Fruit fly (Drosophila melanogaster) whole organism, wandering third instar larva: ENCODE results near the gene CG3123.

Experiments used
- Abd-B ChIP-seq: fragments of >200 bp; optimal IDR thresholded peaks from 2 replicates; lab custom pipeline; 2017; ENCODE audit warnings: missing biosample characterization, missing genetic modification characterization
- CG32264 ChIP-seq: fragments of 200-800 bp; sonication (Bioruptor generic); optimal IDR thresholded peaks from 2 replicates; lab custom pipeline; 2016; ENCODE audit warnings: missing biosample characterization, missing genetic modification characterization
- CG9705 ChIP-seq: fragments of 200-800 bp; sonication (Bioruptor generic); optimal IDR thresholded peaks from 2 replicates; lab custom pipeline; 2018; ENCODE audit warnings: missing biosample characterization, mild to moderate bottlenecking, missing genetic modification characterization
- CrebA ChIP-seq: fragments of 200-800 bp; sonication (Bioruptor generic); optimal IDR thresholded peaks from 2 replicates; lab custom pipeline; 2016; ENCODE audit warnings: missing biosample characterization, mild to moderate bottlenecking, missing genetic modification characterization, borderline replicate concordance
- Dfd ChIP-seq: fragments of >200 bp; optimal IDR thresholded peaks from 2 replicates; lab custom pipeline; 2017; ENCODE audit warnings: missing biosample characterization, missing genetic modification characterization
- GATAd ChIP-seq: sonication (Bioruptor generic); optimal IDR thresholded peaks from 2 replicates; lab custom pipeline; 2016; ENCODE audit warnings: missing biosample characterization, missing genetic modification characterization
- HLH106 ChIP-seq: fragments of 200-800 bp; optimal IDR thresholded peaks from 3 replicates; lab custom pipeline; 2019; ENCODE audit warnings: missing biosample characterization, mild to moderate bottlenecking, missing genetic modification characterization, moderate library complexity
- Hnf4 ChIP-seq: fragments of 200-800 bp; sonication (Bioruptor generic); optimal IDR thresholded peaks from 2 replicates; lab custom pipeline; 2016; ENCODE audit warnings: missing biosample characterization, mild to moderate bottlenecking, missing genetic modification characterization
- Hr78 ChIP-seq: fragments of >200 bp; optimal IDR thresholded peaks from 2 replicates; lab custom pipeline; 2017; ENCODE audit warnings: missing biosample characterization, missing genetic modification characterization
- Mio ChIP-seq: sonication (Bioruptor generic); optimal IDR thresholded peaks from 2 replicates; lab custom pipeline; 2016; ENCODE audit warnings: missing biosample characterization, missing genetic modification characterization
- Myc ChIP-seq: fragments of >200 bp; optimal IDR thresholded peaks from 2 replicates; lab custom pipeline; 2017
- N ChIP-seq: fragments of >200 bp; optimal IDR thresholded peaks from 2 replicates; lab custom pipeline; 2018; ENCODE audit warnings: missing biosample characterization, missing external identifiers, missing genetic modification characterization
- OdsH ChIP-seq: fragments of 200-800 bp; sonication (Bioruptor generic); optimal IDR thresholded peaks from 2 replicates; lab custom pipeline; 2016; ENCODE audit warnings: missing biosample characterization, mild to moderate bottlenecking, missing genetic modification characterization
- Rel ChIP-seq, 2 experiments: fragments of 200-800 bp; sonication (Bioruptor generic) in 1 of 2; optimal IDR thresholded peaks; 2 replicates in 1 of 2; 3 replicates in 1 of 2; lab custom pipeline; 2016 to 2019; ENCODE audit warnings: mild to moderate bottlenecking in 2 of 2, missing biosample characterization in 2 of 2, missing genetic modification characterization in 2 of 2, moderate library complexity in 1 of 2
- Sp1 ChIP-seq: fragments of 200-800 bp; sonication (Bioruptor generic); optimal IDR thresholded peaks from 3 replicates; lab custom pipeline; 2019; ENCODE audit warnings: missing biosample characterization, mild to moderate bottlenecking, missing genetic modification characterization, moderate library complexity
- Vsx2 ChIP-seq: fragments of 200-300, 225-300 bp; sonication (Bioruptor generic); optimal IDR thresholded peaks from 2 replicates; lab custom pipeline; 2018; ENCODE audit warnings: missing biosample characterization, missing genetic modification characterization; ENCODE audit not compliant: partially characterized antibody
- br ChIP-seq: fragments of 200-800 bp; sonication (Bioruptor generic); optimal IDR thresholded peaks from 2 replicates; lab custom pipeline; 2016; ENCODE audit warnings: missing biosample characterization, missing genetic modification characterization
- brk ChIP-seq: fragments of 200-800 bp; sonication (Bioruptor generic); optimal IDR thresholded peaks from 2 replicates; lab custom pipeline; 2016; ENCODE audit warnings: missing biosample characterization, mild to moderate bottlenecking, missing genetic modification characterization
- dmrt93B ChIP-seq: fragments of 200-800 bp; sonication (Bioruptor generic); optimal IDR thresholded peaks from 2 replicates; lab custom pipeline; 2018; ENCODE audit warnings: missing biosample characterization, mild to moderate bottlenecking, missing genetic modification characterization
- ey ChIP-seq: fragments of 200-800 bp; sonication (Bioruptor generic); optimal IDR thresholded peaks from 2 replicates; lab custom pipeline; 2016; ENCODE audit warnings: missing biosample characterization, missing genetic modification characterization
- h ChIP-seq: fragments of 200-800 bp; sonication (Bioruptor generic); optimal IDR thresholded peaks from 3 replicates; lab custom pipeline; 2016; ENCODE audit warnings: missing biosample characterization, mild to moderate bottlenecking, missing genetic modification characterization
- jim ChIP-seq: fragments of 175-275, 200-325 bp; sonication (Bioruptor generic); optimal IDR thresholded peaks from 2 replicates; lab custom pipeline; 2016; ENCODE audit warnings: missing biosample characterization, mild to moderate bottlenecking, missing genetic modification characterization
- lola ChIP-seq: fragments of >200 bp; optimal IDR thresholded peaks from 2 replicates; lab custom pipeline; 2017; ENCODE audit warnings: missing biosample characterization, missing genetic modification characterization
- pan ChIP-seq: fragments of >200 bp; optimal IDR thresholded peaks from 2 replicates; lab custom pipeline; 2017
- psq ChIP-seq: fragments of 200-800 bp; sonication (Bioruptor generic); optimal IDR thresholded peaks from 3 replicates; lab custom pipeline; 2017; ENCODE audit warnings: missing biosample characterization, mild to moderate bottlenecking, missing genetic modification characterization, moderate library complexity
- rgr ChIP-seq: fragments of 200-800 bp; sonication (Bioruptor generic); optimal IDR thresholded peaks from 3 replicates; lab custom pipeline; 2016; ENCODE audit warnings: missing biosample characterization, mild to moderate bottlenecking, missing genetic modification characterization
- sage ChIP-seq: fragments of 200-800 bp; sonication (Bioruptor generic); optimal IDR thresholded peaks from 2 replicates; lab custom pipeline; 2016; ENCODE audit warnings: missing biosample characterization, mild to moderate bottlenecking, missing genetic modification characterization
- sv ChIP-seq: fragments of 200-800 bp; sonication (Bioruptor generic); optimal IDR thresholded peaks from 3 replicates; lab custom pipeline; 2016; ENCODE audit warnings: missing biosample characterization, missing genetic modification characterization
- tai ChIP-seq: sonication (Bioruptor generic); optimal IDR thresholded peaks from 2 replicates; lab custom pipeline; 2016; ENCODE audit warnings: missing biosample characterization, missing genetic modification characterization
- woc ChIP-seq: sonication (Bioruptor generic); optimal IDR thresholded peaks from 2 replicates; lab custom pipeline; 2016; ENCODE audit warnings: missing biosample characterization, mild to moderate bottlenecking, missing genetic modification characterization

Gene CG3123

dm6 chr2L:2812137-2812536 lies 13.2 kb downstream of the CG3123 start, which contains the start of gene CG2964:
TSS of gene CG2964 (plus strand) at chr2L:2812437.
- TF ChIP-seq Myc (lab: Kevin White, UChicago) (peak; percentile 62), CG9705 (GFP tag; lab: Kevin White, UChicago) (no peak), Hr78 (GFP tag; lab: Kevin White, UChicago) (no peak)

dm6 chr2L:2810831-2811230 lies 14.5 kb downstream of the CG3123 start:
- TF ChIP-seq N (GFP tag; lab: Kevin White, UChicago) (no peak), Hr78 (GFP tag; lab: Kevin White, UChicago) (no peak), CrebA (peak; percentile 13), HLH106 (no peak), Rel (GFP tag; optimal IDR thresholded peaks at IDR 0.05; lab: Kevin White, UChicago) (no peak), Rel (tag; optimal IDR thresholded peaks at IDR 0.05; lab: Kevin White, UChicago) (peak; percentile 77)

- TF ChIP-seq Sp1 (peak; percentile 12), br (GFP tag; lab: Kevin White, UChicago) (peak; percentile 1), h (GFP tag; lab: Kevin White, UChicago) (no peak), OdsH (GFP tag; lab: Kevin White, UChicago) (no peak), CrebA (peak; percentile 3)
Observed at dm6 chr2L:2808038-2808699, 17.1 kb downstream of the CG3123 start.

dm6 chr2L:2807597-2807996 lies 17.7 kb downstream of the CG3123 start:
- TF ChIP-seq Abd-B (GFP tag; lab: Kevin White, UChicago) = no peak
- no peak for TF ChIP-seq lola
- no peak for TF ChIP-seq br (GFP tag; lab: Kevin White, UChicago)
- no peak for TF ChIP-seq ey (GFP tag; lab: Kevin White, UChicago)
- TF ChIP-seq tai (GFP tag; lab: Kevin White, UChicago) = no peak
- no peak for TF ChIP-seq Hr78 (GFP tag; lab: Kevin White, UChicago)
- TF ChIP-seq Dfd (GFP tag; lab: Kevin White, UChicago) = no peak
- TF ChIP-seq pan (lab: Kevin White, UChicago) = no peak
- no peak for TF ChIP-seq OdsH (GFP tag; lab: Kevin White, UChicago)
- TF ChIP-seq Sp1 = no peak
- no peak for TF ChIP-seq rgr (GFP tag; lab: Kevin White, UChicago)
- no peak for TF ChIP-seq GATAd
- no peak for TF ChIP-seq dmrt93B (GFP tag; lab: Kevin White, UChicago)
- TF ChIP-seq, all 38 proteins: peak for 0

dm6 chr2L:2806190-2806763 lies 19.0 kb downstream of the CG3123 start:
- TF ChIP-seq Hnf4 = peak; percentile 77
- no peak for TF ChIP-seq rgr (GFP tag; lab: Kevin White, UChicago)
- TF ChIP-seq psq (GFP tag; lab: Kevin White, UChicago) = no peak
- TF ChIP-seq OdsH (GFP tag; lab: Kevin White, UChicago) = no peak
- no peak for TF ChIP-seq brk
- no peak for TF ChIP-seq h (GFP tag; lab: Kevin White, UChicago)
- no peak for TF ChIP-seq jim (GFP tag; lab: Kevin White, UChicago)
- no peak for TF ChIP-seq woc
- no peak for TF ChIP-seq Vsx2 (GFP tag; lab: Kevin White, UChicago)
- no peak for TF ChIP-seq sv (GFP tag; lab: Kevin White, UChicago)
- no peak for TF ChIP-seq CG32264 (GFP tag; lab: Kevin White, UChicago)
- no peak for TF ChIP-seq GATAd
- TF ChIP-seq ey (GFP tag; lab: Kevin White, UChicago) = no peak
- no peak for TF ChIP-seq Rel (GFP tag; optimal IDR thresholded peaks at IDR 0.05; lab: Kevin White, UChicago)
- TF ChIP-seq Rel (tag; optimal IDR thresholded peaks at IDR 0.05; lab: Kevin White, UChicago) = peak; percentile 86
- TF ChIP-seq Mio (GFP tag; lab: Kevin White, UChicago) = no peak
- no peak for TF ChIP-seq sage (GFP tag; lab: Kevin White, UChicago)
- TF ChIP-seq Sp1 = no peak
- TF ChIP-seq br (GFP tag; lab: Kevin White, UChicago) = no peak
